Fruit fly (Drosophila melanogaster) whole organism: Measurements from ENCODE around the gene P5CS.

Experiments used
- CG8478 ChIP-seq: fragments of >200 bp; optimal IDR thresholded peaks from 2 replicates; lab custom pipeline; 2018; ENCODE audit warnings: inconsistent platforms
- Dll ChIP-seq: fragments of >200 bp; optimal IDR thresholded peaks from 2 replicates; lab custom pipeline; 2017
- EcR ChIP-seq, 2 experiments: fragments of >200 bp; optimal IDR thresholded peaks; 2 replicates each; lab custom pipeline; 2017; ENCODE audit warnings: missing biosample characterization in 2 of 2, missing genetic modification characterization in 2 of 2, missing genetic modification reagents in 2 of 2
- pan ChIP-seq: fragments of >200 bp; optimal IDR thresholded peaks from 2 replicates; lab custom pipeline; 2017
- psq ChIP-seq: fragments of >200 bp; optimal IDR thresholded peaks from 2 replicates; lab custom pipeline; 2017
- usp ChIP-seq: fragments of >200 bp; optimal IDR thresholded peaks from 2 replicates; lab custom pipeline; 2017; ENCODE audit warnings: missing biosample characterization, missing genetic modification characterization, mixed read lengths

DNA sequence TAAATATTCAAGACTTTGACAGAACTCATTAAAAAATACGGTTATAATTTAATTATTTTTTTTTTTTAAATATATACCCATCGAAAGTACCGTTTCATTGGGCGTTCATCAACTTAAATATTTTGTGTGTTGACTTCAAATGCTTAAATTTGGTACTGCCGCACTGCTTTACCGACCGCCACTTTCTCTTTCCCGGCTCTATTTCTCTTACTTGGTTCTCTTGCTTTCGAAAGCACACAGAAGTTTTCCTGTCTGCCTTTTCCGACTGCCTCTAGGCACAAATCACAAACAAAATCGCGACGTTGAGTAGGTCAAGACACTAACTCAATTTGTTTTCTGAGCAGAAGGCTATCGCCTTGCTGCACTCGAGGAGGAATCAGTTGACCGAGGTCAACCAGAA lies 22.2 kb downstream of the P5CS start:
- TF ChIP-seq EcR (GFP tag; optimal IDR thresholded peaks at IDR 0.05; lab: Kevin White, UChicago) (no peak), psq (lab: Kevin White, UChicago) (no peak), pan (lab: Kevin White, UChicago) (no peak), usp (GFP tag; lab: Kevin White, UChicago) (no peak), CG8478 (no peak), Dll (no peak)
